ENCODE assay signal across 3 fruit fly cellular contexts in genomic region chr3R:30601440-30602256, dm6.
TF ChIP-seq lines count a peak whose summit lies in the region.

CG2246 (minus strand) TSS chr3R:30601489.
CG31021 (plus strand) TSS chr3R:30602206.

TF ChIP-seq in whole organism, embryonic, 481 proteins besides CTCF, POLR2A, EP300 and RAD21 (continued from another document and continues in another):
- TF ChIP-seq Bdp1 (GFP tag; optimal IDR thresholded peaks at IDR 0.05; lab: Kevin White, UChicago) (peak; percentile 51), H15 (GFP tag; IDR thresholded peaks at IDR 0.05; lab: Robert Waterston, UW) (no peak), da (GFP tag; optimal IDR thresholded peaks at IDR 0.05; lab: Kevin White, UChicago) (no peak), lbe (GFP tag; optimal IDR thresholded peaks at IDR 0.05; lab: Kevin White, UChicago) (no peak), mirr (GFP tag; optimal IDR thresholded peaks at IDR 0.05; lab: Kevin White, UChicago) (no peak), slp2 (GFP tag; optimal IDR thresholded peaks at IDR 0.05; lab: Kevin White, UChicago) (peak; percentile 53), CG6654 (GFP tag; optimal IDR thresholded peaks at IDR 0.05; lab: Kevin White, UChicago) (no peak), Ptx1 (GFP tag; IDR thresholded peaks at IDR 0.05; lab: Robert Waterston, UW) (peak; percentile 43; the same call in 1 of the 2 replicates), eve (GFP tag; optimal IDR thresholded peaks at IDR 0.05; lab: Kevin White, UChicago) (peak in 1 of 2 experiments; percentile 55), pros (GFP tag; optimal IDR thresholded peaks at IDR 0.05; lab: Kevin White, UChicago) (no peak), jigr1 (GFP tag; IDR thresholded peaks at IDR 0.05; lab: Robert Waterston, UW) (no peak), CG13123 (GFP tag; optimal IDR thresholded peaks at IDR 0.05; lab: Kevin White, UChicago) (peak; percentile 43), CG18476 (GFP tag; optimal IDR thresholded peaks at IDR 0.05; lab: Kevin White, UChicago) (peak; percentile 2), amos (GFP tag; IDR thresholded peaks at IDR 0.05; lab: Robert Waterston, UW; ENCODE audit: partially characterized antibody) (peak; percentile 92), Atf6 (GFP tag; IDR thresholded peaks at IDR 0.05; lab: Robert Waterston, UW) (no peak), CG12219 (GFP tag; optimal IDR thresholded peaks at IDR 0.05; lab: Kevin White, UChicago) (no peak), slou (GFP tag; optimal IDR thresholded peaks at IDR 0.05; lab: Kevin White, UChicago) (no peak), ato (GFP tag; IDR thresholded peaks at IDR 0.05; lab: Robert Waterston, UW; ENCODE audit: partially characterized antibody) (peak; percentile 76), grn (GFP tag; optimal IDR thresholded peaks at IDR 0.05; lab: Kevin White, UChicago) (peak; percentile 43), Awh (GFP tag; IDR thresholded peaks at IDR 0.05; lab: Robert Waterston, UW) (0 out of 2 replicates have a peak, but pooled peaks have one; percentile 28), pho (GFP tag; optimal IDR thresholded peaks at IDR 0.05; lab: Kevin White, UChicago) (peak; percentile 69), run (tag; optimal IDR thresholded peaks at IDR 0.05; lab: Kevin White, UChicago) (no peak), Nf-YA (GFP tag; IDR thresholded peaks at IDR 0.05; lab: Robert Waterston, UW) (no peak), CG13894 (tag; optimal IDR thresholded peaks at IDR 0.05; lab: Kevin White, UChicago) (peak; percentile 11), CG4854 (GFP tag; optimal IDR thresholded peaks at IDR 0.05; lab: Kevin White, UChicago) (peak; percentile 27), CG9215 (GFP tag; IDR thresholded peaks at IDR 0.05; lab: Robert Waterston, UW) (peak; percentile 60), Hmr (GFP tag; optimal IDR thresholded peaks at IDR 0.05; lab: Kevin White, UChicago) (peak; percentile 83), CG1792 (GFP tag; optimal IDR thresholded peaks at IDR 0.05; lab: Kevin White, UChicago) (peak; percentile 25), Oaz (GFP tag; IDR thresholded peaks at IDR 0.05; lab: Robert Waterston, UW) (no peak), Side (GFP tag; optimal IDR thresholded peaks at IDR 0.05; lab: Kevin White, UChicago) (peak; percentile 22), ash1 (GFP tag; optimal IDR thresholded peaks at IDR 0.05; lab: Kevin White, UChicago) (no peak), cg (GFP tag; optimal IDR thresholded peaks at IDR 0.05; lab: Kevin White, UChicago) (no peak), NC2α (GFP tag; optimal IDR thresholded peaks at IDR 0.05; lab: Kevin White, UChicago) (no peak), aop (GFP tag; IDR thresholded peaks at IDR 0.05; lab: Robert Waterston, UW) (no peak), CG6813 (GFP tag; optimal IDR thresholded peaks at IDR 0.05; lab: Kevin White, UChicago) (no peak), usp (GFP tag; optimal IDR thresholded peaks at IDR 0.05; lab: Kevin White, UChicago) (no peak), CG10147 (GFP tag; optimal IDR thresholded peaks at IDR 0.05; lab: Kevin White, UChicago) (peak; percentile 30), CG9932 (GFP tag; IDR thresholded peaks at IDR 0.05; lab: Robert Waterston, UW) (peak; percentile 86), CG3407 (GFP tag; optimal IDR thresholded peaks at IDR 0.05; lab: Kevin White, UChicago) (no peak), Rfx (GFP tag; IDR thresholded peaks at IDR 0.05; lab: Robert Waterston, UW) (peak; percentile 84), scrt (GFP tag; optimal IDR thresholded peaks at IDR 0.05; lab: Kevin White, UChicago) (no peak), CG5245 (GFP tag; optimal IDR thresholded peaks at IDR 0.05; lab: Kevin White, UChicago) (peak; percentile 32), pnt (GFP tag; optimal IDR thresholded peaks at IDR 0.05; lab: Kevin White, UChicago) (peak; percentile 66), knrl (GFP tag; IDR thresholded peaks at IDR 0.05; lab: Robert Waterston, UW; ENCODE audit: partially characterized antibody) (peak; percentile 85)

TF ChIP-seq in whole organism, prepupa, 60 proteins besides CTCF, POLR2A, EP300 and RAD21 (continued from another document):
- TF ChIP-seq net (GFP tag; optimal IDR thresholded peaks at IDR 0.05; lab: Kevin White, UChicago) (no peak), Smox (GFP tag; optimal IDR thresholded peaks at IDR 0.05; lab: Kevin White, UChicago) (peak; percentile 34), fd59A (GFP tag; optimal IDR thresholded peaks at IDR 0.05; lab: Kevin White, UChicago) (no peak), CG8632 (GFP tag; optimal IDR thresholded peaks at IDR 0.05; lab: Kevin White, UChicago) (no peak), Eip93F (GFP tag; optimal IDR thresholded peaks at IDR 0.05; lab: Kevin White, UChicago) (peak; percentile 6), salr (GFP tag; optimal IDR thresholded peaks at IDR 0.05; lab: Kevin White, UChicago) (no peak), CG10669 (GFP tag; optimal IDR thresholded peaks at IDR 0.05; lab: Kevin White, UChicago) (peak; percentile 14), CG6854 (GFP tag; optimal IDR thresholded peaks at IDR 0.05; lab: Kevin White, UChicago) (no peak), CG11902 (GFP tag; optimal IDR thresholded peaks at IDR 0.05; lab: Kevin White, UChicago) (peak; percentile 9), OdsH (GFP tag; optimal IDR thresholded peaks at IDR 0.05; lab: Kevin White, UChicago) (peak; percentile 34), CG3032 (tag; optimal IDR thresholded peaks at IDR 0.05; lab: Kevin White, UChicago) (no peak), CG6163 (GFP tag; IDR thresholded peaks at IDR 0.05; lab: Robert Waterston, UW) (peak; percentile 54; the same call in 2 of the 3 replicates), acj6 (GFP tag; optimal IDR thresholded peaks at IDR 0.05; lab: Kevin White, UChicago) (peak; percentile 30), Ets21C (GFP tag; optimal IDR thresholded peaks at IDR 0.05; lab: Kevin White, UChicago) (no peak), vri (GFP tag; optimal IDR thresholded peaks at IDR 0.05; lab: Kevin White, UChicago) (no peak), esn (GFP tag; optimal IDR thresholded peaks at IDR 0.05; lab: Kevin White, UChicago) (peak; percentile 52), CG11762 (GFP tag; optimal IDR thresholded peaks at IDR 0.05; lab: Kevin White, UChicago; ENCODE audit: insufficient read depth) (no peak), CG4318 (GFP tag; optimal IDR thresholded peaks at IDR 0.05; lab: Kevin White, UChicago) (no peak), Sox102F (GFP tag; optimal IDR thresholded peaks at IDR 0.05; lab: Kevin White, UChicago) (peak; percentile 0), CG6808 (GFP tag; optimal IDR thresholded peaks at IDR 0.05; lab: Kevin White, UChicago) (peak; percentile 93), CG34406 (GFP tag; optimal IDR thresholded peaks at IDR 0.05; lab: Kevin White, UChicago) (no peak), CG31627 (GFP tag; optimal IDR thresholded peaks at IDR 0.05; lab: Kevin White, UChicago) (peak; percentile 51), CG10631 (GFP tag; optimal IDR thresholded peaks at IDR 0.05; lab: Kevin White, UChicago) (peak; percentile 58), cyc (GFP tag; optimal IDR thresholded peaks at IDR 0.05; lab: Kevin White, UChicago) (peak; percentile 30), eg (GFP tag; IDR thresholded peaks at IDR 0.05; lab: Robert Waterston, UW) (peak; percentile 47), CG8319 (GFP tag; optimal IDR thresholded peaks at IDR 0.05; lab: Kevin White, UChicago) (peak; percentile 35), CG3919 (GFP tag; optimal IDR thresholded peaks at IDR 0.05; lab: Kevin White, UChicago) (peak; percentile 14), CG7368 (GFP tag; optimal IDR thresholded peaks at IDR 0.05; lab: Kevin White, UChicago) (peak; percentile 2), dac (GFP tag; optimal IDR thresholded peaks at IDR 0.05; lab: Kevin White, UChicago) (no peak), Blimp-1 (GFP tag; optimal IDR thresholded peaks at IDR 0.05; lab: Kevin White, UChicago) (no peak), dsx (GFP tag; optimal IDR thresholded peaks at IDR 0.05; lab: Kevin White, UChicago; ENCODE audit: poor library complexity, severe bottlenecking) (no peak), Eip78C (GFP tag; lab: Kevin White, UChicago) (peak; percentile 67), topi (GFP tag; optimal IDR thresholded peaks at IDR 0.05; lab: Kevin White, UChicago) (peak; percentile 21), svp (GFP tag; lab: Kevin White, UChicago) (peak; percentile 82), Gug (GFP tag; IDR thresholded peaks at IDR 0.05; lab: Robert Waterston, UW) (0 out of 2 replicates have a peak, but pooled peaks have one; percentile 16), spab (GFP tag; optimal IDR thresholded peaks at IDR 0.05; lab: Kevin White, UChicago) (no peak), Hr39 (GFP tag; optimal IDR thresholded peaks at IDR 0.05; lab: Kevin White, UChicago) (peak; percentile 52), Sox15 (GFP tag; optimal IDR thresholded peaks at IDR 0.05; lab: Kevin White, UChicago) (no peak), Sox14 (GFP tag; optimal IDR thresholded peaks at IDR 0.05; lab: Kevin White, UChicago) (peak; percentile 27), fd85E (GFP tag; optimal IDR thresholded peaks at IDR 0.05; lab: Kevin White, UChicago) (no peak)

TF ChIP-seq in whole organism, wandering third instar larva, 38 proteins besides CTCF, POLR2A, EP300 and RAD21 (continued from another document):
- TF ChIP-seq HLH106 (tag; optimal IDR thresholded peaks at IDR 0.05; lab: Kevin White, UChicago): peak; percentile 32
- peak; percentile 22 for TF ChIP-seq CG9705 (GFP tag; optimal IDR thresholded peaks at IDR 0.05; lab: Kevin White, UChicago)
- peak; percentile 17 for TF ChIP-seq dsf (GFP tag; optimal IDR thresholded peaks at IDR 0.05; lab: Kevin White, UChicago; ENCODE audit: borderline replicate concordance)
- TF ChIP-seq Rel (GFP tag; optimal IDR thresholded peaks at IDR 0.05; lab: Kevin White, UChicago): no peak
- TF ChIP-seq Rel (tag; optimal IDR thresholded peaks at IDR 0.05; lab: Kevin White, UChicago): no peak
- TF ChIP-seq lola (GFP tag; optimal IDR thresholded peaks at IDR 0.05; lab: Kevin White, UChicago): no peak
- peak; percentile 2 for TF ChIP-seq dmrt93B (GFP tag; optimal IDR thresholded peaks at IDR 0.05; lab: Kevin White, UChicago)
- TF ChIP-seq psq (GFP tag; optimal IDR thresholded peaks at IDR 0.05; lab: Kevin White, UChicago): no peak
- peak; percentile 43 for TF ChIP-seq woc (GFP tag; optimal IDR thresholded peaks at IDR 0.05; lab: Kevin White, UChicago)
- peak; percentile 42 for TF ChIP-seq Jra (GFP tag; optimal IDR thresholded peaks at IDR 0.05; lab: Kevin White, UChicago)
- peak; percentile 10 for TF ChIP-seq brk (GFP tag; optimal IDR thresholded peaks at IDR 0.05; lab: Kevin White, UChicago)
- TF ChIP-seq tai (GFP tag; optimal IDR thresholded peaks at IDR 0.05; lab: Kevin White, UChicago): peak; percentile 1
- TF ChIP-seq Dif (GFP tag; optimal IDR thresholded peaks at IDR 0.05; lab: Kevin White, UChicago; ENCODE audit: partially characterized antibody): no peak
- TF ChIP-seq GATAd (GFP tag; optimal IDR thresholded peaks at IDR 0.05; lab: Kevin White, UChicago): peak; percentile 19
TF ChIP-seq in whole organism, wandering third instar larva: peak in this region for 17.
